Fruit fly (Drosophila melanogaster) S2 (cell line): Measurements from ENCODE around the gene CG11226.

ENCODE experiments used
- CG8478 ChIP-seq: fragments of >200 bp; optimal IDR thresholded peaks from 2 replicates; lab custom pipeline; 2018
- CTCF ChIP-seq, 2 experiments: fragments of >200 bp; optimal IDR thresholded peaks; 2 replicates each; lab custom pipeline; 2018

- TF ChIP-seq CG8478 (lab: Kevin White, UChicago), result no peak
- TF ChIP-seq CTCF (optimal IDR thresholded peaks at IDR 0.05; lab: Kevin White, UChicago), result no peak
Observed at dm6 chr3L:22839726-22840228, 2.9 kb downstream of the CG11226 start.
